Worm (Caenorhabditis elegans) whole organism, early embryonic: ENCODE data around the gene icln-1.

ENCODE experiments used
- F13C5.2 ChIP-seq: sonication (generic microtip); optimal IDR thresholded peaks from 2 replicates; lab custom pipeline; 2017; ENCODE audit warnings: mild to moderate bottlenecking, missing genetic modification characterization, inconsistent platforms, missing compliant biosample characterization
- aly-1 ChIP-seq: sonication (generic microtip); optimal IDR thresholded peaks from 2 replicates; lab custom pipeline; 2016; ENCODE audit warnings: missing genetic modification characterization, missing compliant biosample characterization
- ama-1 ChIP-seq: fragments of 150-350 bp; optimal IDR thresholded peaks from 2 replicates; lab custom pipeline; 2014
- ceh-13 ChIP-seq: fragments of 200-800 bp; sonication (Bioruptor generic); optimal IDR thresholded peaks from 2 replicates; lab custom pipeline; 2018; ENCODE audit warnings: mild to moderate bottlenecking, missing genetic modification characterization, missing compliant biosample characterization
- ceh-36 ChIP-seq: sonication (generic microtip); optimal IDR thresholded peaks from 2 replicates; lab custom pipeline; 2016; ENCODE audit warnings: missing genetic modification characterization, inconsistent platforms, missing compliant biosample characterization
- ets-7 ChIP-seq: sonication (generic microtip); optimal IDR thresholded peaks from 2 replicates; lab custom pipeline; 2016; ENCODE audit warnings: missing genotype, missing genetic modification characterization, missing compliant biosample characterization
- pes-1 ChIP-seq: fragments of 200-800 bp; sonication (Bioruptor generic); IDR thresholded peaks from 2 replicates; pipeline ENCODE4 v1.3.6; 2022; ENCODE audit warnings: missing genetic modification reagents, missing genetic modification characterization, missing compliant biosample characterization
- scrt-1 ChIP-seq: fragments of 200-800 bp; sonication (Bioruptor generic); IDR thresholded peaks from 2 replicates; pipeline ENCODE4 v1.3.6; 2022; ENCODE audit warnings: missing genetic modification characterization, missing compliant biosample characterization
- sea-1 ChIP-seq: fragments of 200-800 bp; sonication (Bioruptor generic); conservative IDR thresholded peaks from 2 replicates; pipeline ENCODE4 v1.3.6; 2022; ENCODE audit warnings: missing genetic modification characterization, missing compliant biosample characterization
- tbx-37 ChIP-seq: fragments of 200-800 bp; sonication (Bioruptor generic); conservative IDR thresholded peaks from 2 replicates; pipeline ENCODE4 v1.3.6; 2022; ENCODE audit warnings: missing genetic modification reagents, missing genetic modification characterization, missing compliant biosample characterization

ce11 chrIV:9092011-9092410 lies 3.4 kb downstream of the icln-1 start:
- no peak for TF ChIP-seq tbx-37
- TF ChIP-seq ceh-13 (GFP tag; lab: Kevin White, UChicago): no peak
- TF ChIP-seq ama-1: no peak
- no peak for TF ChIP-seq ets-7 (tag; lab: Kevin White, UChicago)
- TF ChIP-seq sea-1 (GFP tag; lab: Robert Waterston, UW): no peak
- TF ChIP-seq aly-1 (tag; lab: Kevin White, UChicago): no peak
- no peak for TF ChIP-seq pes-1 (GFP tag; lab: Robert Waterston, UW)
- TF ChIP-seq scrt-1 (GFP tag; lab: Robert Waterston, UW): no peak
- TF ChIP-seq F13C5.2 (tag; lab: Kevin White, UChicago): no peak
- TF ChIP-seq ceh-36 (tag; lab: Kevin White, UChicago): no peak
